Fruit fly (Drosophila melanogaster): ENCODE data around the gene Ref2.

The Ref2 gene

DNA sequence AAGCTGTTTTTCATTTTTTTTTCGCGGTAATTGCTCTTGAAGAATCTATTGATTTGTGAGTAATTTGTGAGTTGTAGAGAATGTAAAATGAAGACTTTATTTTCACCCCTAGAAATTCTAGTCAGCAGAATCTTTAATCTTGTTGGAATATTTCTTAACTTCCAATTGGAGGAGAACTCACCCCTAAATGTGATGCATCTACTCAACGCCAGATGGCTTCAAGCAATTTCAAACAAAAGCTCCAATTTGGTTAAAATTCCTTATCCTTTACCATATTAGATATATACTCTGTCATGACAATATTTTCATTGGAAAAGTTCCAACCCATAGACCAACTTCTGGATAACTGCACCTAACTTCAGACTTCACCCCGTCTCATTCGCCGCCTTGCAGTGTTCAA lies 42.8 kb downstream of the Ref2 start:
- peak; percentile 16 for TF ChIP-seq svp (GFP tag)
- TF ChIP-seq Hr4 (GFP tag; optimal IDR thresholded peaks at IDR 0.05), result no peak

DNA sequence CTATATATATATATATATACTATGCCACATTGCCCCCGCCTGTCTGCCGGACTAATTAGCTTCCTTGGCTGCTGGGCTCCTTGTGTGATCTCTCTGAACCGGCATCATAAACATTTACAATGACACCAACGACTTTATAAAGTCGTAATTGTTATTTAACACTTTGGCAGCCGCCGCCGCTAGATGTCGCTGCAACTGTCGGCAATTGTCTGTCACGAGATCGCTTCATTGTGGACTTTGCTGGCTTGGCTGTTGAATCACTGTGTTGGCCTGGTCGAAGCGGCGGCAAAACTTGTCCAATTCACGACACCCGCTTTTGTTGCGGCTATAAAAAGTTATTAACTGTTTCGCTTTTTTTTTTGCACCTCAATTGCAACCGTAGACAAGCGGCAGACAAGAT lies 43.3 kb downstream of the Ref2 start:
- TF ChIP-seq pdm3 (GFP tag; optimal IDR thresholded peaks at IDR 0.05) (no peak), Lpt (GFP tag; optimal IDR thresholded peaks at IDR 0.05) (no peak), CG8632 (GFP tag; optimal IDR thresholded peaks at IDR 0.05) (no peak), CG8119 (GFP tag; IDR thresholded peaks at IDR 0.05) (no peak), CG11294 (GFP tag; IDR thresholded peaks at IDR 0.05) (no peak), vri (GFP tag; optimal IDR thresholded peaks at IDR 0.05) (no peak), Met (GFP tag; optimal IDR thresholded peaks at IDR 0.05) (no peak), CG16779 (tag; optimal IDR thresholded peaks at IDR 0.05) (no peak), esn (GFP tag; optimal IDR thresholded peaks at IDR 0.05) (no peak), CG11902 (GFP tag; optimal IDR thresholded peaks at IDR 0.05) (no peak), Hr39 (GFP tag; optimal IDR thresholded peaks at IDR 0.05) (no peak), CG9139 (GFP tag; optimal IDR thresholded peaks at IDR 0.05) (no peak), CG6792 (GFP tag; optimal IDR thresholded peaks at IDR 0.05) (no peak), salr (GFP tag; optimal IDR thresholded peaks at IDR 0.05) (no peak), spab (GFP tag; optimal IDR thresholded peaks at IDR 0.05) (no peak), Sox102F (GFP tag; optimal IDR thresholded peaks at IDR 0.05) (no peak), fd59A (GFP tag; optimal IDR thresholded peaks at IDR 0.05) (no peak), Hr4 (GFP tag; optimal IDR thresholded peaks at IDR 0.05) (no peak), CG6854 (GFP tag; optimal IDR thresholded peaks at IDR 0.05) (no peak), CG7368 (GFP tag; optimal IDR thresholded peaks at IDR 0.05) (no peak)

- TF ChIP-seq Met (GFP tag; optimal IDR thresholded peaks at IDR 0.05), result peak; percentile 64
- peak; percentile 95 for TF ChIP-seq Eip78C (GFP tag)
- peak; percentile 73 for TF ChIP-seq spab (GFP tag; optimal IDR thresholded peaks at IDR 0.05)
- TF ChIP-seq Eip93F (GFP tag; optimal IDR thresholded peaks at IDR 0.05), result no peak
- TF ChIP-seq salr (GFP tag; optimal IDR thresholded peaks at IDR 0.05), result peak in 1 of 2 experiments; percentile 64
- no peak for TF ChIP-seq Gug (GFP tag; IDR thresholded peaks at IDR 0.05)
- peak; percentile 40 for TF ChIP-seq cyc (GFP tag; optimal IDR thresholded peaks at IDR 0.05)
- no peak for TF ChIP-seq CG8319 (GFP tag; optimal IDR thresholded peaks at IDR 0.05)
- peak; percentile 76 for TF ChIP-seq CG8119 (GFP tag; IDR thresholded peaks at IDR 0.05)
- no peak for TF ChIP-seq CG16779 (tag; optimal IDR thresholded peaks at IDR 0.05)
- TF ChIP-seq CG11762 (GFP tag; optimal IDR thresholded peaks at IDR 0.05; ENCODE audit: insufficient read depth), result peak; percentile 44
- TF ChIP-seq vri (GFP tag; optimal IDR thresholded peaks at IDR 0.05), result no peak
- TF ChIP-seq CG6276 (GFP tag; optimal IDR thresholded peaks at IDR 0.05), result peak; percentile 45
- peak; percentile 79 for TF ChIP-seq CG15336 (GFP tag; IDR thresholded peaks at IDR 0.05)
- no peak for TF ChIP-seq fd85E (GFP tag; optimal IDR thresholded peaks at IDR 0.05)
- TF ChIP-seq net (GFP tag; optimal IDR thresholded peaks at IDR 0.05), result peak; percentile 22
- TF ChIP-seq CG3032 (tag; optimal IDR thresholded peaks at IDR 0.05), result peak; percentile 85
- TF ChIP-seq acj6 (GFP tag; optimal IDR thresholded peaks at IDR 0.05), result peak; percentile 68
- TF ChIP-seq Ets21C (GFP tag; optimal IDR thresholded peaks at IDR 0.05), result peak; percentile 22
- no peak for TF ChIP-seq CG6163 (GFP tag; IDR thresholded peaks at IDR 0.05)
- no peak for TF ChIP-seq CG11294 (GFP tag; IDR thresholded peaks at IDR 0.05)
- TF ChIP-seq Hr39 (GFP tag; optimal IDR thresholded peaks at IDR 0.05), result peak; percentile 42
- peak; percentile 50 for TF ChIP-seq CG31627 (GFP tag; optimal IDR thresholded peaks at IDR 0.05)
- TF ChIP-seq lz (GFP tag; optimal IDR thresholded peaks at IDR 0.05), result peak; percentile 48
- TF ChIP-seq Blimp-1 (GFP tag; optimal IDR thresholded peaks at IDR 0.05), result no peak
- TF ChIP-seq CG7368 (GFP tag; optimal IDR thresholded peaks at IDR 0.05), result no peak
- peak; percentile 34 for TF ChIP-seq Sox102F (GFP tag; optimal IDR thresholded peaks at IDR 0.05)
- peak; percentile 49 for TF ChIP-seq CG1621 (tag; optimal IDR thresholded peaks at IDR 0.05)
- no peak for TF ChIP-seq CG6854 (GFP tag; optimal IDR thresholded peaks at IDR 0.05)
- no peak for TF ChIP-seq Sox15 (GFP tag; optimal IDR thresholded peaks at IDR 0.05)
- TF ChIP-seq Hr38 (GFP tag; optimal IDR thresholded peaks at IDR 0.05), result no peak
- no peak for TF ChIP-seq dac (GFP tag; optimal IDR thresholded peaks at IDR 0.05)
- peak; percentile 72 for TF ChIP-seq esn (GFP tag; optimal IDR thresholded peaks at IDR 0.05)
- TF ChIP-seq CG6792 (GFP tag; optimal IDR thresholded peaks at IDR 0.05), result peak; percentile 42
- peak; percentile 65 for TF ChIP-seq pdm3 (GFP tag; optimal IDR thresholded peaks at IDR 0.05)
- TF ChIP-seq CG34406 (GFP tag; optimal IDR thresholded peaks at IDR 0.05), result peak; percentile 73
- TF ChIP-seq CG32006 (GFP tag; optimal IDR thresholded peaks at IDR 0.05), result peak; percentile 77
- peak; percentile 61 for TF ChIP-seq topi (GFP tag; optimal IDR thresholded peaks at IDR 0.05)
- peak; percentile 71 for TF ChIP-seq achi (GFP tag; optimal IDR thresholded peaks at IDR 0.05)
- TF ChIP-seq Hr4 (GFP tag; optimal IDR thresholded peaks at IDR 0.05), result no peak
- TF ChIP-seq CG8632 (GFP tag; optimal IDR thresholded peaks at IDR 0.05), result peak; percentile 71
Measured at dm6 chr2L:12602200-12602628, 43.9 kb downstream of the Ref2 start.
